Fruit fly (Drosophila melanogaster) S2 (cell line): ENCODE results near the gene CheB93a.

Experiments
- CG8478 ChIP-seq: fragments of >200 bp; optimal IDR thresholded peaks from 2 replicates; lab custom pipeline; 2018
- CTCF ChIP-seq, 2 experiments: fragments of >200 bp; optimal IDR thresholded peaks; 2 replicates each; lab custom pipeline; 2018

The CheB93a gene

DNA sequence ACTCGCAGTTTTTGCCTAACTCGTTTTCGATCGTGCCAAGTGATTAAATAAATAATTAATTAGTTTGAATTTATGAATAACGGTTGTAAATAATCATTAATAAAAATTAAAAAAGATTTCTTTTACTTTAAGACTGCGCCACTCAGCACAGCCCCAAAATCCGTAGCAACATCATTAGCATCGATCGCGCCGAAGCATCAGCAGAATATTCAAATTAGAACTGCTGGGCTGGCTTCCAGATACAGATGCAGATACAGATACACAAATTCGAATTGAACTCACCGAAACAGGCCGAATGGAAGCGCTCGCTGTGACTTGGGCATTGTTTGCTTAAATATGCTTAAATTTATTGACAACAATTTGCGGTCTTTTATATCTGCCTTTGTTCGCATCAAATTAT, 33.5 kb downstream of the CheB93a start:
- TF ChIP-seq CTCF (optimal IDR thresholded peaks at IDR 0.05; lab: Kevin White, UChicago) = no peak
- TF ChIP-seq CG8478 (lab: Kevin White, UChicago) = no peak

DNA sequence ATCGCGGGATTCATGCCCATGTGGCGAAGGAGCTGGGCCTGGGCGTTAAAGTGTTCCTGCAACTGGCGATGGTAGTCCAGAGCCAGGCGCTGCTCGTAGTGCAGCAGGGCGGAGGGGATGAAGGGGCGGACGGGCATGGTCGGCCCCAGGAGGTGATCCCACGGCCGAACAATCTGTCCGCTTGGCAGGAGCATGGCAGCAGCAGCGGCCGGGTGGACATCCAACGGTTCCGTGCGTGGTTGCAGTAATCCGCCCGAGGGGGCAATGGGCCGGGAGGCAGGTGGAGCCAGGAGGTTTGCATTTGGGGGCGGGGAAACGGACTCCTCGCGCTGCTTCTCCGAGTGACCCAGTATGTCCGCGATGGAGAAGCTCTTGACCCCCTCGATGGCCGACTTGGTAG, 38.1 kb downstream of the CheB93a start:
- TF ChIP-seq CTCF (optimal IDR thresholded peaks at IDR 0.05; lab: Kevin White, UChicago) (no peak), CG8478 (lab: Kevin White, UChicago) (no peak)

DNA sequence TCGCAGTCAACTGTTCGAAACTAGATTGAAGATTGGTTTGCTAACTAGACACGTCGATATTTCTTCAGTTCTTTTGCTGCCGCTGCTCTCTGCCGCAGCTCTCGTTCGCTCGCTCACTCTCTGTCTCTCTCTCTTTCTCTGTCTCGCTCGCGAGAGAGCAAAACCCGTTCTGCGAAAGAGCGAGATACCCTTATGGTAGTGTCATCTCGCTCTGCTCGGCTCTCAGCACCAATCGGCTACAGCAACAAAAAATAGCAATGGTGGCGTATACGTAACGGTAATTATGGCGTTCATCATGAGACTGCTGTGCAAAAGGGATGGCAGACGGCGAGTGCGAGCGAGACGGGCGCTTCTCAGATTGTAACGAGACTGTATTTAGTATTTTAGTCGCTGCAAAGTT, 39.1 kb downstream of the CheB93a start, which contains the start of gene lbe:
Gene lbe, minus strand, starts transcription at position 204 of the 400 bp plus-strand sequence.
- TF ChIP-seq CG8478 (lab: Kevin White, UChicago) = no peak
- TF ChIP-seq CTCF (optimal IDR thresholded peaks at IDR 0.05; lab: Kevin White, UChicago) = peak; percentile 60 to 66

DNA sequence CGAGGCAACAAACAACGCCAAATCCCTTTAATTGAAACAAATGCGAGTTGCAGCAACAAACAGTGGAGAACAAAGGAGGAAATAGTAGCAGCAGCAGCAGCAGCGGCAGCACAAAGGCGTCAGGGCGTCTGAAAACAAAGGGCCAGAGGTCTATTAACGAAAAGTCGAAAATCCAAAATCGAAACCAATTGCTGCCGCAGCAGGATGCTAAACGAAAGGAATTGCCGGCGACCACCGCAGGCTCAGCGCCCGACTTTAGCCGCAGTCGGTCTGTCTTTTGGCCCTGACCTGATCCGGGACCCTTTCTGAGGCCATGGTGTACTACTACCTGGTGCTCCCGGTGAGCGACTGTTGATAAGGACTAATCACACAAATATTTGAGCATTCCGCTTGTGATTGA, 40.4 kb downstream of the CheB93a start:
- TF ChIP-seq CG8478 (lab: Kevin White, UChicago) (no peak), CTCF (optimal IDR thresholded peaks at IDR 0.05; lab: Kevin White, UChicago) (no peak)

DNA sequence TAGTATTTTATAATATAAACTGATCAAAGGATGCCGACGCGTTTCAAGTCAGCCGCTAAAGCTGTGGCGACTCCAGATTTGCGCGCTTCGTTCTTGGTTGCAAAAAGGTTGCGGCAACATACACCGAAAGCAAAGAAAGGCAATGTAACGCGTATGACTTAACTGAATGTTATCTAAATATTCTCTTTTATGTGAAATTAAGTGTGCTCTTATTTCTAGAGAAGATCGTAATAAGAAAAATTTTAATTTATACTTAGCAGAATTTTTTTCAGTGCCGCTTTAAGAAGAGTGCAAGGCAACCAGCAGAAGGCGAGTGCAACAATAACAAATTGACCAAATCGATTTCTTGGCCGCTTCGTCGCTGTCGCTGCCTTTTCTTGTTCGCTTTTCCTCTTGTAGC, 44.9 kb downstream of the CheB93a start:
- no peak for TF ChIP-seq CG8478 (lab: Kevin White, UChicago)
- TF ChIP-seq CTCF (optimal IDR thresholded peaks at IDR 0.05; lab: Kevin White, UChicago) = no peak

DNA sequence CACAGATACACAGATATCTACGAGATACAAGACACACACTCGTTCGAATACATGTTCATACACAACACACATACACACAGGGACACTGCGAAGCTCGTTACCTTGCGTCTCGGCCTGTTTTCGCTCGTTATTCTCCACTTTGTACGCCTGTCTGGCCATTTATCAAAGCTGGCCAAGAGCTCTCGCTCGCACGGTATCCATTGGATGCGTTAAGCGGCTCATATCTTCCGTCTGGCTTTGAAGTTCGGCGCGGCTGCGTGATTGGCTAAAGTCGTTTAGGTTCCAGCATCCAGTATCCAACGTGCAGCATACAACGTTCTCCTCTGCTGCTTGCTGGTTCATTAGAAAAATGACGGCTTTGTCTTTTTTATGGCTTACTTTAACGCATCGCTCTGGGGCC, 49.5 kb downstream of the CheB93a start:
- TF ChIP-seq CG8478 (lab: Kevin White, UChicago) (no peak), CTCF (optimal IDR thresholded peaks at IDR 0.05; lab: Kevin White, UChicago) (no peak)
